Fruit fly (Drosophila melanogaster): ENCODE measurements around the gene CtsB.

- TF ChIP-seq ATbp (GFP tag; optimal IDR thresholded peaks at IDR 0.05) (no peak), Hr39 (optimal IDR thresholded peaks at IDR 0.05) (no peak), gcm2 (GFP tag; optimal IDR thresholded peaks at IDR 0.05) (no peak), odd (GFP tag; optimal IDR thresholded peaks at IDR 0.05) (no peak), CG34376 (GFP tag; optimal IDR thresholded peaks at IDR 0.05) (no peak), CG1832 (GFP tag; optimal IDR thresholded peaks at IDR 0.05) (no peak), pan (optimal IDR thresholded peaks at IDR 0.05) (no peak), pan (GFP tag; optimal IDR thresholded peaks at IDR 0.05 in 1 of 2, IDR thresholded peaks at IDR 0.05 in 1 of 2) (no peak), sens-2 (GFP tag; IDR thresholded peaks at IDR 0.05) (no peak), CG8089 (GFP tag; optimal IDR thresholded peaks at IDR 0.05) (no peak)
These were observed 11.2 kb downstream of the CtsB start for dm6 chrX:13770768-13771167.
